Worm (Caenorhabditis elegans) whole organism, early embryonic: ENCODE results near the gene aqp-8.

Experiments used
- ceh-13 ChIP-seq: fragments of 200-800 bp; sonication (Bioruptor generic); optimal IDR thresholded peaks from 2 replicates; lab custom pipeline; 2018; ENCODE audit warnings: mild to moderate bottlenecking, missing genetic modification characterization, missing compliant biosample characterization
- sea-1 ChIP-seq: fragments of 200-800 bp; sonication (Bioruptor generic); conservative IDR thresholded peaks from 2 replicates; pipeline ENCODE4 v1.3.6; 2022; ENCODE audit warnings: missing genetic modification characterization, missing compliant biosample characterization

- TF ChIP-seq ceh-13 (GFP tag; lab: Kevin White, UChicago), result no peak
- TF ChIP-seq sea-1 (GFP tag; lab: Robert Waterston, UW), result no peak
These were observed at the start of gene aqp-8 for ce11 chrX:4704877-4705276.
